Fruit fly (Drosophila melanogaster) whole organism, prepupa: ENCODE results near the gene Obp84a.

Experiments used
- CG1621 ChIP-seq: fragments of 200-800 bp; sonication (Bioruptor generic); optimal IDR thresholded peaks from 3 replicates; lab custom pipeline; 2018; ENCODE audit warnings: missing biosample characterization, mild to moderate bottlenecking, missing genetic modification characterization
- CG4318 ChIP-seq: fragments of 200-800 bp; sonication (Bioruptor generic); optimal IDR thresholded peaks from 3 replicates; lab custom pipeline; 2017; ENCODE audit warnings: missing biosample characterization, mild to moderate bottlenecking, missing genetic modification characterization
- CG6163 ChIP-seq: fragments of 200-800 bp; sonication (Bioruptor generic); IDR thresholded peaks from 3 replicates; pipeline ENCODE4 v1.3.6; 2022; ENCODE audit warnings: missing biosample characterization, missing genetic modification characterization
- CG6808 ChIP-seq: fragments of 200-800 bp; sonication (Bioruptor generic); optimal IDR thresholded peaks from 3 replicates; lab custom pipeline; 2017; ENCODE audit warnings: missing biosample characterization, missing genetic modification characterization, mild to moderate bottlenecking, moderate library complexity, missing genetic modification reagents
- CG7368 ChIP-seq: fragments of 200-800 bp; sonication (Bioruptor generic); optimal IDR thresholded peaks from 3 replicates; lab custom pipeline; 2016; ENCODE audit warnings: missing biosample characterization, missing genetic modification characterization
- Eip75B ChIP-seq: fragments of 200-800 bp; sonication (Bioruptor generic); optimal IDR thresholded peaks from 3 replicates; lab custom pipeline; 2016; ENCODE audit warnings: missing biosample characterization, missing genetic modification characterization
- Hr39 ChIP-seq: fragments of 200-800 bp; sonication (Bioruptor generic); optimal IDR thresholded peaks from 2 replicates; lab custom pipeline; 2016; ENCODE audit warnings: missing biosample characterization, missing genetic modification characterization
- Sox15 ChIP-seq: fragments of 200-800 bp; sonication (Bioruptor generic); optimal IDR thresholded peaks from 3 replicates; lab custom pipeline; 2016; ENCODE audit warnings: missing biosample characterization, missing genetic modification characterization
- dsx ChIP-seq: fragments of 200-800 bp; optimal IDR thresholded peaks from 3 replicates; lab custom pipeline; 2019; ENCODE audit warnings: missing biosample characterization, mild to moderate bottlenecking, missing genetic modification characterization, moderate library complexity; ENCODE audit not compliant: poor library complexity, severe bottlenecking
- eg ChIP-seq: fragments of 200-800 bp; sonication (Bioruptor generic); IDR thresholded peaks from 3 replicates; pipeline ENCODE4 v1.3.6; 2022; ENCODE audit warnings: missing biosample characterization, missing genetic modification characterization
- esn ChIP-seq: fragments of 200-800 bp; sonication (Bioruptor generic); optimal IDR thresholded peaks from 2 replicates; lab custom pipeline; 2016; ENCODE audit warnings: missing biosample characterization, mild to moderate bottlenecking, missing genetic modification characterization, moderate library complexity
- fd59A ChIP-seq: fragments of 200-800 bp; sonication (Bioruptor generic); optimal IDR thresholded peaks from 2 replicates; lab custom pipeline; 2017; ENCODE audit warnings: missing biosample characterization, mild to moderate bottlenecking, missing genetic modification characterization, missing genetic modification reagents
- fkh ChIP-seq: fragments of 200-800 bp; sonication (Bioruptor generic); optimal IDR thresholded peaks from 3 replicates; lab custom pipeline; 2017; ENCODE audit warnings: missing biosample characterization, mild to moderate bottlenecking, missing genetic modification characterization, moderate library complexity
- pdm3 ChIP-seq: fragments of 200-800 bp; sonication (Bioruptor generic); optimal IDR thresholded peaks from 3 replicates; lab custom pipeline; 2016; ENCODE audit warnings: missing biosample characterization, missing genetic modification characterization
- ss ChIP-seq, 2 experiments: fragments of 200-800 bp; sonication (Bioruptor generic); optimal IDR thresholded peaks; 2 replicates in 1 of 2; 3 replicates in 1 of 2; lab custom pipeline; 2017 to 2018; ENCODE audit warnings: mild to moderate bottlenecking in 2 of 2, missing biosample characterization in 2 of 2, missing genetic modification characterization in 2 of 2, moderate library complexity in 1 of 2
- vri ChIP-seq: fragments of 200-800 bp; sonication (Bioruptor generic); optimal IDR thresholded peaks from 3 replicates; lab custom pipeline; 2016; ENCODE audit warnings: missing biosample characterization, mild to moderate bottlenecking, missing genetic modification characterization

Obp84a gene

DNA sequence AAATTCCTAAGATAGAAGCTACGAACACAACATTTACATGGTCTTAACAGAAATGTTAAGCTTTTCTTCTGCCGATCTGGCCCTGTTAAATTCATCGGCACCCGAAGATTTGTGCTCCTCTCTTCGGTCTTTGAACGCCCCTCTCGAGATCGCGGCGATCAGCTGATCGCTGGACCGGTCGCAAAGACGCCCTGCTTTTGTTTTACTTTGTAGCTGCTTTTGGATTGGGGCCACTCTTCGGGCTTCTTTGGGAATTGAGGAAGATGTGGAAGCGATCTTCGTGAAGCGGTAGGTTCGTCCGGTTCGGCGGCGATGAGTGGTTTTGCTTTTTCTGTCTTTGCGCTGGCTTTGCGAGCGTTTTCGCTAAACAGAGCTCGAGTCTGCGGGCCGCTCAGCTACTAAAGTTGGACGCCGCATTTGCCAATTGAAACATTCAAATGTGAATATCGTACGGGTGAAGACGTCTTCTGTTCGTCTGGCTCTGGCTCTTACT lies 27.7 kb downstream of the Obp84a start, which contains the start of gene thw:
Gene thw, plus strand, starts transcription at position 443 of the 493 bp plus-strand sequence.
- 0 out of 3 replicates have a peak, but pooled peaks have one; percentile 45 for TF ChIP-seq eg (GFP tag; lab: Robert Waterston, UW)
- TF ChIP-seq ss (GFP tag; optimal IDR thresholded peaks at IDR 0.05; lab: Kevin White, UChicago): no peak
- TF ChIP-seq CG6163 (GFP tag; lab: Robert Waterston, UW): peak; percentile 34; the same call in 1 of the 3 replicates
- peak; percentile 90 for TF ChIP-seq dsx (GFP tag; lab: Kevin White, UChicago)

DNA sequence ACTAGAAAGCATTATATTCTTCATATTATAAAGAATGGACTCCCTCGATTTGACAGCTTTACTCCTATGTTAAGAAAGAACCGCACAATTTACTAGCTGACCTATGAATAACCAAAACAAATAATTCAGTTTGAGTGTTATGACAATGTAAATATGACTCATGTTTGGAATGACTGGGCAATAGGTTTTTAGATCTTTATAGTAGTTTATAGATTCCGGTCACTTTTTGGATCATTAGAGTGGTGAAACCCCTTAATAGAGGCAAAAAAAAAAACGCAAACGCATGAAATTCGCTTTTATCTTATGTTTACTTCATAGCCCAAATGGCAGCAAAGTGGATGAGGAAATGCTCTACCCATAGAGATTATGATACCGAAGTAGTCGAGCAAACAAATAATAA lies 32.2 kb downstream of the Obp84a start, which contains the start of gene CG14605:
Gene CG14605, minus strand, starts transcription at position 101 of the 400 bp plus-strand sequence.
- TF ChIP-seq Eip75B (no peak), pdm3 (no peak), Hr39 (GFP tag; lab: Kevin White, UChicago) (no peak), CG4318 (GFP tag; lab: Kevin White, UChicago) (no peak), fd59A (GFP tag; lab: Kevin White, UChicago) (no peak), eg (GFP tag; lab: Robert Waterston, UW) (no peak), esn (GFP tag; lab: Kevin White, UChicago) (no peak), CG6808 (no peak), CG7368 (no peak), CG1621 (tag; lab: Kevin White, UChicago) (no peak)
- TF ChIP-seq, all 60 proteins: peak for 0

DNA sequence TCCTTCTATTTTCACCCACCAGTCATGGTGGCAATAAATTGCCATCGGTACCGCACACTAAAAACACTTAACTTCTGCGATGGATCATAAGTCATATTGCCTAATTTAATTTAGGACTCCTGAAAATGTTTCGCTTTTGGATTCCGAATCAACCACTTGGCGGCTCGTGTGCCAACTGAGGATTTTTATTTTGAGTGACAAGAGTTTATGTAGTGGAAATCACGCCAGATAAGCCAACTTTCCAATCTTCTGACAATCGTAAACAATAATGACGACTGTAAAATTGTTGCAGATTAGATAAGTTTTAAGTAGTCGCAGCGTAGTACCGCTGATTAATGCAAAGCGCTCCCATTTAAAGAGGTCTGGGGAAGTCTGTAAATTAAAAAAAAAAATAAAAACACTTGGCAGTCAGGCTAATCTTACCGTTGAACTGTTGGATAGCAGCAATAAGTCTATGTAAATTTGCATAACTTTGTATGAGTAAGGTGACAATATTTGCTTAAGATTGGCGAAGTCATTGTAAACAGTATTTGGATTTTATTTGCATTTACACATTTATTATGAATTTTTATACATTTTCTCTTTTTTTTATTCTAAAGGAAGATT lies 34.7 kb downstream of the Obp84a start, which contains the start of gene CG14606:
Gene CG14606, minus strand, starts transcription at position 160 of the 606 bp plus-strand sequence.
- 0 out of 3 replicates have a peak, but pooled peaks have one; percentile 7 for TF ChIP-seq eg (GFP tag; lab: Robert Waterston, UW)
- TF ChIP-seq fd59A (GFP tag; lab: Kevin White, UChicago): no peak
- peak; percentile 56 for TF ChIP-seq fkh (GFP tag; lab: Kevin White, UChicago)
- no peak for TF ChIP-seq CG6808
- TF ChIP-seq dsx (GFP tag; lab: Kevin White, UChicago): no peak
- TF ChIP-seq vri: peak; percentile 12

DNA sequence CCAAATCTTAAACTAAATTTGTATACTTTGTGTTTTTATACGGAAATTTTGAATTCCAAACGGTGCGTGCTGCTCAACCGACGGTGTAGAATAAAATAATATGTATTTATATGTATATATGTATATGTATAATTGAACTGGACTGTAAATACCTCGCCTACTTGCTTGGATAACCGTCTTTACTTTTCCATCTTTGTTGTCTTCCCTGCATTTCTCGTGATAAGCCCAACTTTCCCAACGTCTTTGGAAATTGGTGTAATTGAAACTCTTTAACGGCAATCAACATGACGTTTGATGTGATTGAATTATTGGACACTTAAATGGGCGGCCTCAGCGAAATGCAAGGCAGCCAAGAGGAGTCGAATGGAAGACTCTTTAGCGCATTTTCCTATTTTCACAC lies 43.4 kb downstream of the Obp84a start, which contains the start of gene CG1288:
Gene CG1288, minus strand, starts transcription at position 101 of the 400 bp plus-strand sequence.
- TF ChIP-seq Sox15 (GFP tag; lab: Kevin White, UChicago): no peak
